Worm (Caenorhabditis elegans) whole organism, early embryonic: Measurements from ENCODE around the gene C36C9.5.
"Not testable (repeated sequence)": the region's sequence is repeated elsewhere in the genome, so short reads cannot be mapped to it uniquely, and the experiment has no call there.

Source experiments
- B0310.2 ChIP-seq: sonication (generic microtip); optimal IDR thresholded peaks from 2 replicates; lab custom pipeline; 2016; ENCODE audit warnings: mild to moderate bottlenecking, missing genetic modification characterization, missing compliant biosample characterization
- F13C5.2 ChIP-seq: sonication (generic microtip); optimal IDR thresholded peaks from 2 replicates; lab custom pipeline; 2017; ENCODE audit warnings: mild to moderate bottlenecking, missing genetic modification characterization, inconsistent platforms, missing compliant biosample characterization
- aly-1 ChIP-seq: sonication (generic microtip); optimal IDR thresholded peaks from 2 replicates; lab custom pipeline; 2016; ENCODE audit warnings: missing genetic modification characterization, missing compliant biosample characterization
- ama-1 ChIP-seq: fragments of 150-350 bp; optimal IDR thresholded peaks from 2 replicates; lab custom pipeline; 2014
- ceh-13 ChIP-seq: fragments of 200-800 bp; sonication (Bioruptor generic); optimal IDR thresholded peaks from 2 replicates; lab custom pipeline; 2018; ENCODE audit warnings: mild to moderate bottlenecking, missing genetic modification characterization, missing compliant biosample characterization
- ceh-36 ChIP-seq: sonication (generic microtip); optimal IDR thresholded peaks from 2 replicates; lab custom pipeline; 2016; ENCODE audit warnings: missing genetic modification characterization, inconsistent platforms, missing compliant biosample characterization
- ets-7 ChIP-seq: sonication (generic microtip); optimal IDR thresholded peaks from 2 replicates; lab custom pipeline; 2016; ENCODE audit warnings: missing genotype, missing genetic modification characterization, missing compliant biosample characterization
- flt-1 ChIP-seq: fragments of 200-800 bp; sonication (Bioruptor generic); IDR thresholded peaks from 2 replicates; pipeline ENCODE4 v1.3.6; 2022; ENCODE audit warnings: missing genetic modification characterization, missing compliant biosample characterization
- hmbx-1 ChIP-seq: sonication (generic microtip); optimal IDR thresholded peaks from 2 replicates; lab custom pipeline; 2016; ENCODE audit warnings: mild to moderate bottlenecking, missing genetic modification characterization, missing compliant biosample characterization
- hmg-4 ChIP-seq: fragments of 200-800 bp; sonication (Bioruptor generic); optimal IDR thresholded peaks from 2 replicates; lab custom pipeline; 2018; ENCODE audit warnings: mild to moderate bottlenecking, missing genetic modification characterization, missing compliant biosample characterization
- hnd-1 ChIP-seq: sonication (generic microtip); optimal IDR thresholded peaks from 2 replicates; lab custom pipeline; 2016; ENCODE audit warnings: missing genetic modification characterization, missing compliant biosample characterization
- pes-1 ChIP-seq: fragments of 200-800 bp; sonication (Bioruptor generic); IDR thresholded peaks from 2 replicates; pipeline ENCODE4 v1.3.6; 2022; ENCODE audit warnings: missing genetic modification reagents, missing genetic modification characterization, missing compliant biosample characterization
- scrt-1 ChIP-seq: fragments of 200-800 bp; sonication (Bioruptor generic); IDR thresholded peaks from 2 replicates; pipeline ENCODE4 v1.3.6; 2022; ENCODE audit warnings: missing genetic modification characterization, missing compliant biosample characterization
- sea-1 ChIP-seq: fragments of 200-800 bp; sonication (Bioruptor generic); conservative IDR thresholded peaks from 2 replicates; pipeline ENCODE4 v1.3.6; 2022; ENCODE audit warnings: missing genetic modification characterization, missing compliant biosample characterization
- tbx-11 ChIP-seq: fragments of 200-800 bp; sonication (Bioruptor generic); IDR thresholded peaks from 2 replicates; pipeline ENCODE4 v1.3.6; 2022; ENCODE audit warnings: missing genetic modification characterization, missing compliant biosample characterization
- tbx-37 ChIP-seq: fragments of 200-800 bp; sonication (Bioruptor generic); conservative IDR thresholded peaks from 2 replicates; pipeline ENCODE4 v1.3.6; 2022; ENCODE audit warnings: missing genetic modification reagents, missing genetic modification characterization, missing compliant biosample characterization
- tra-4 ChIP-seq: sonication (generic microtip); optimal IDR thresholded peaks from 2 replicates; lab custom pipeline; 2017; ENCODE audit warnings: missing genetic modification characterization, missing compliant biosample characterization

C36C9.5 gene

ce11 chrX:1689996-1690395 lies 13.7 kb downstream of the C36C9.5 start, which contains the start of gene C36C9.12:
Gene C36C9.12, minus strand, starts transcription at chrX:1690096.
- not testable (repeated sequence) for TF ChIP-seq aly-1 (tag; lab: Kevin White, UChicago); hmbx-1 (tag; lab: Kevin White, UChicago); ets-7

- TF ChIP-seq ceh-36; pes-1 (GFP tag; lab: Robert Waterston, UW); ceh-13 (GFP tag; lab: Kevin White, UChicago): not testable (repeated sequence)
These were observed 16.7 kb downstream of the C36C9.5 start, which contains the start of gene C36C9.11 for ce11 chrX:1687079-1687478. Gene C36C9.11, plus strand, starts transcription at chrX:1687379.

- TF ChIP-seq F13C5.2 (tag; lab: Kevin White, UChicago) = no peak
- no peak for TF ChIP-seq hmbx-1 (tag; lab: Kevin White, UChicago)
- no peak for TF ChIP-seq B0310.2 (tag; lab: Kevin White, UChicago)
- TF ChIP-seq tra-4 (tag; lab: Kevin White, UChicago) = no peak
- TF ChIP-seq ceh-36 = no peak
- TF ChIP-seq pes-1 (GFP tag; lab: Robert Waterston, UW) = no peak
- no peak for TF ChIP-seq sea-1 (GFP tag; lab: Robert Waterston, UW)
These were observed 21.2 kb downstream of the C36C9.5 start, which contains the start of gene meg-4 for ce11 chrX:1682558-1682957. Gene meg-4, plus strand, starts transcription at chrX:1682954.

ce11 chrX:1678021-1678420 lies 25.7 kb downstream of the C36C9.5 start, which contains the start of gene fbxa-170:
Gene fbxa-170, minus strand, starts transcription at chrX:1678121.
- no peak for TF ChIP-seq sea-1 (GFP tag; lab: Robert Waterston, UW)
- no peak for TF ChIP-seq scrt-1 (GFP tag; lab: Robert Waterston, UW)
- no peak for TF ChIP-seq ama-1 (lab: Kevin White, UChicago)
- TF ChIP-seq hnd-1 = no peak
- TF ChIP-seq tra-4 (tag; lab: Kevin White, UChicago) = no peak
- TF ChIP-seq B0310.2 (tag; lab: Kevin White, UChicago) = no peak

ce11 chrX:1675879-1676278 lies 27.9 kb downstream of the C36C9.5 start:
- TF ChIP-seq scrt-1 (GFP tag; lab: Robert Waterston, UW) = no peak
- TF ChIP-seq B0310.2 (tag; lab: Kevin White, UChicago) = no peak
- TF ChIP-seq F13C5.2 (tag; lab: Kevin White, UChicago) = no peak
- no peak for TF ChIP-seq hnd-1
- TF ChIP-seq ama-1 (lab: Kevin White, UChicago) = no peak
- no peak for TF ChIP-seq hmbx-1 (tag; lab: Kevin White, UChicago)
- TF ChIP-seq sea-1 (GFP tag; lab: Robert Waterston, UW) = no peak
- no peak for TF ChIP-seq pes-1 (GFP tag; lab: Robert Waterston, UW)
- no peak for TF ChIP-seq aly-1 (tag; lab: Kevin White, UChicago)
- no peak for TF ChIP-seq tbx-11 (GFP tag; lab: Robert Waterston, UW)
- TF ChIP-seq hmg-4 (GFP tag; lab: Kevin White, UChicago) = no peak
- no peak for TF ChIP-seq ceh-36
- no peak for TF ChIP-seq flt-1 (GFP tag; lab: Robert Waterston, UW)
- no peak for TF ChIP-seq tbx-37 (GFP tag; lab: Robert Waterston, UW)
- TF ChIP-seq tra-4 (tag; lab: Kevin White, UChicago) = no peak
- TF ChIP-seq ets-7 = no peak
- TF ChIP-seq ceh-13 (GFP tag; lab: Kevin White, UChicago) = no peak

ce11 chrX:1674056-1674455 lies 29.7 kb downstream of the C36C9.5 start, which contains the start of gene tbx-31:
Gene tbx-31, minus strand, starts transcription at chrX:1674156.
- TF ChIP-seq tbx-37 (GFP tag; lab: Robert Waterston, UW) (no peak), F13C5.2 (tag; lab: Kevin White, UChicago) (no peak), ceh-36 (no peak), hnd-1 (no peak), scrt-1 (GFP tag; lab: Robert Waterston, UW) (no peak), hmbx-1 (tag; lab: Kevin White, UChicago) (no peak), pes-1 (GFP tag; lab: Robert Waterston, UW) (no peak)

ce11 chrX:1668748-1669147 lies 35.0 kb downstream of the C36C9.5 start, which contains the start of gene R09H3.3:
Gene R09H3.3, minus strand, starts transcription at chrX:1668848.
- TF ChIP-seq ets-7 (no peak), pes-1 (GFP tag; lab: Robert Waterston, UW) (no peak), hmbx-1 (tag; lab: Kevin White, UChicago) (no peak)

- no peak for TF ChIP-seq pes-1 (GFP tag; lab: Robert Waterston, UW)
- no peak for TF ChIP-seq B0310.2 (tag; lab: Kevin White, UChicago)
- no peak for TF ChIP-seq aly-1 (tag; lab: Kevin White, UChicago)
- no peak for TF ChIP-seq tbx-37 (GFP tag; lab: Robert Waterston, UW)
- TF ChIP-seq sea-1 (GFP tag; lab: Robert Waterston, UW) = no peak
- no peak for TF ChIP-seq flt-1 (GFP tag; lab: Robert Waterston, UW)
- no peak for TF ChIP-seq ama-1 (lab: Kevin White, UChicago)
- no peak for TF ChIP-seq hnd-1
- no peak for TF ChIP-seq F13C5.2 (tag; lab: Kevin White, UChicago)
- TF ChIP-seq hmbx-1 (tag; lab: Kevin White, UChicago) = no peak
- no peak for TF ChIP-seq tbx-11 (GFP tag; lab: Robert Waterston, UW)
- no peak for TF ChIP-seq ceh-13 (GFP tag; lab: Kevin White, UChicago)
- no peak for TF ChIP-seq hmg-4 (GFP tag; lab: Kevin White, UChicago)
These were observed 36.7 kb downstream of the C36C9.5 start for ce11 chrX:1667056-1667455.
